Worm (Caenorhabditis elegans): ENCODE data around the gene wee-1.1.

DNA sequence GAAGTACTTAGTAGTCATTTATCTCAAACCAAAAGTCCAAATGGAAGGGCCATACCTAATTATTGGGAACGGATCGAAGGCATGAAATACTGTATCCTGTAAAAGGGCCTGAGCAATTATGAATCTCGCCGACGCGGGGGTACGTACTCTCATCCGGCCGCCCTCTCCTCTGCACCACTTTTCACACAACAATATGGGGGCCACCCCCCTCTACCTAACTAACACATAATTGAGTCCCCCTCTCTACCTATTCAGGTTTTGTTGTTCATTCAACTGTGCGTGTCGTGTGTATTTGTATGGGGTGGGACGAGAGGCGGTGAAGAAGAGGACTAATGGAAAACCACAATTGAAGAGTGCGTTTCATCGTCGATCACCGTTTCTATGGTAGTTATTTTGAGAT, 9.0 kb downstream of the wee-1.1 start:
- no peak for TF ChIP-seq tlf-1 (GFP tag; optimal IDR thresholded peaks at IDR 0.05)
- no peak for TF ChIP-seq attf-6 (GFP tag; IDR thresholded peaks at IDR 0.05)
- TF ChIP-seq let-526 (GFP tag; IDR thresholded peaks at IDR 0.05), result no peak
- no peak for TF ChIP-seq F23B12.7 (tag; optimal IDR thresholded peaks at IDR 0.05; ENCODE audit: insufficient read depth)
- no peak for TF ChIP-seq cebp-2 (GFP tag; IDR thresholded peaks at IDR 0.05)
- TF ChIP-seq sea-2 (GFP tag; IDR thresholded peaks at IDR 0.05), result no peak
- TF ChIP-seq ztf-22 (GFP tag; optimal IDR thresholded peaks at IDR 0.05), result no peak
- TF ChIP-seq ceh-27 (GFP tag; optimal IDR thresholded peaks at IDR 0.05), result peak; percentile 14
